Worm (Caenorhabditis elegans): ENCODE measurements around the gene C16C8.7.

C16C8.7 gene

ce11 chrII:3460048-3460447 is at the start of gene C16C8.7:
Gene C16C8.7 (minus strand): TSS chrII:3460148.
- no peak for TF ChIP-seq elt-1 (tag; optimal IDR thresholded peaks at IDR 0.05)
- TF ChIP-seq unc-39 (tag; optimal IDR thresholded peaks at IDR 0.05), result no peak
- no peak for TF ChIP-seq ama-1 (optimal IDR thresholded peaks at IDR 0.05)
- TF ChIP-seq R02D3.7 (tag; optimal IDR thresholded peaks at IDR 0.05), result no peak
- TF ChIP-seq unc-62 (GFP tag; optimal IDR thresholded peaks at IDR 0.05), result no peak
- no peak for TF ChIP-seq hmg-11 (tag; optimal IDR thresholded peaks at IDR 0.05)
- TF ChIP-seq elt-2 (tag; optimal IDR thresholded peaks at IDR 0.05), result no peak

- TF ChIP-seq ZK546.5 (tag; optimal IDR thresholded peaks at IDR 0.05) (no peak), pha-4 (tag; optimal IDR thresholded peaks at IDR 0.05) (no peak), hmg-11 (tag; optimal IDR thresholded peaks at IDR 0.05) (no peak), ceh-16 (tag; optimal IDR thresholded peaks at IDR 0.05) (no peak), aly-2 (tag; optimal IDR thresholded peaks at IDR 0.05) (no peak), nhr-237 (tag; optimal IDR thresholded peaks at IDR 0.05) (no peak), ceh-28 (tag; optimal IDR thresholded peaks at IDR 0.05) (no peak), nhr-23 (tag; optimal IDR thresholded peaks at IDR 0.05) (no peak), fos-1 (tag; optimal IDR thresholded peaks at IDR 0.05) (no peak)
Measured at ce11 chrII:3504717-3505116, 44.8 kb upstream of the C16C8.7 start, which contains the start of gene cyh-1. Gene cyh-1 (plus strand): TSS chrII:3505017.

ce11 chrII:3502520-3503323 is 42.8 kb upstream of the C16C8.7 start, which contains the start of the genes col-71 and Y49F6B.2:
Gene col-71 (minus strand): TSS chrII:3502570.
Gene Y49F6B.2 (plus strand): TSS chrII:3502968.
- TF ChIP-seq hmg-11 (tag; optimal IDR thresholded peaks at IDR 0.05), result peak; percentile 50
- no peak for TF ChIP-seq nhr-76 (tag; optimal IDR thresholded peaks at IDR 0.05)
- TF ChIP-seq ceh-82 (tag; optimal IDR thresholded peaks at IDR 0.05), result no peak
- no peak for TF ChIP-seq mdl-1 (tag; optimal IDR thresholded peaks at IDR 0.05)
- TF ChIP-seq ceh-28 (tag; optimal IDR thresholded peaks at IDR 0.05), result peak; percentile 47
- TF ChIP-seq nhr-77 (tag; optimal IDR thresholded peaks at IDR 0.05), result no peak
- TF ChIP-seq mml-1 (tag; optimal IDR thresholded peaks at IDR 0.05), result no peak
- TF ChIP-seq daf-12 (tag; optimal IDR thresholded peaks at IDR 0.05), result no peak
- no peak for TF ChIP-seq fos-1 (tag; optimal IDR thresholded peaks at IDR 0.05)
- no peak for TF ChIP-seq zag-1 (tag; optimal IDR thresholded peaks at IDR 0.05)
- no peak for TF ChIP-seq nhr-43 (tag; optimal IDR thresholded peaks at IDR 0.05; ENCODE audit: poor library complexity, severe bottlenecking)
- no peak for TF ChIP-seq ceh-16 (tag; optimal IDR thresholded peaks at IDR 0.05)
- peak; percentile 68 for TF ChIP-seq lin-39 (tag; optimal IDR thresholded peaks at IDR 0.05)
- TF ChIP-seq elt-3 (tag; optimal IDR thresholded peaks at IDR 0.05), result no peak
- TF ChIP-seq R02D3.7 (tag; optimal IDR thresholded peaks at IDR 0.05), result peak; percentile 29
- no peak for TF ChIP-seq jun-1 (tag; optimal IDR thresholded peaks at IDR 0.05)
- no peak for TF ChIP-seq elt-1 (tag; optimal IDR thresholded peaks at IDR 0.05)
- TF ChIP-seq aly-2 (tag; optimal IDR thresholded peaks at IDR 0.05), result no peak
- no peak for TF ChIP-seq nhr-25 (tag; optimal IDR thresholded peaks at IDR 0.05)
- peak; percentile 67 for TF ChIP-seq nfya-1 (tag; optimal IDR thresholded peaks at IDR 0.05; ENCODE audit: insufficient read depth)
- no peak for TF ChIP-seq unc-62 (GFP tag; optimal IDR thresholded peaks at IDR 0.05)
- TF ChIP-seq fkh-2 (tag; optimal IDR thresholded peaks at IDR 0.05), result no peak
- TF ChIP-seq fkh-10 (GFP tag; optimal IDR thresholded peaks at IDR 0.05), result peak; percentile 59
- peak; percentile 75 for TF ChIP-seq pha-4 (tag; optimal IDR thresholded peaks at IDR 0.05)
- TF ChIP-seq skn-1 (tag; optimal IDR thresholded peaks at IDR 0.05), result peak; percentile 30
- peak; percentile 61 for TF ChIP-seq nhr-23 (tag; optimal IDR thresholded peaks at IDR 0.05)
- peak; percentile 73 for TF ChIP-seq snpc-4 (tag; optimal IDR thresholded peaks at IDR 0.05)
- no peak for TF ChIP-seq egl-27 (tag; optimal IDR thresholded peaks at IDR 0.05)
- TF ChIP-seq nhr-237 (tag; optimal IDR thresholded peaks at IDR 0.05), result no peak
- TF ChIP-seq lin-15B (tag; optimal IDR thresholded peaks at IDR 0.05), result peak; percentile 94
- no peak for TF ChIP-seq ama-1 (optimal IDR thresholded peaks at IDR 0.05)
- TF ChIP-seq pqm-1 (tag; optimal IDR thresholded peaks at IDR 0.05), result no peak
- no peak for TF ChIP-seq nhr-12 (tag; optimal IDR thresholded peaks at IDR 0.05)
- no peak for TF ChIP-seq ztf-11 (tag; optimal IDR thresholded peaks at IDR 0.05)
- no peak for TF ChIP-seq nhr-67 (tag; optimal IDR thresholded peaks at IDR 0.05)
- TF ChIP-seq lsy-12 (tag; optimal IDR thresholded peaks at IDR 0.05), result no peak
- peak; percentile 21 for TF ChIP-seq tbx-2 (tag; optimal IDR thresholded peaks at IDR 0.05)
- TF ChIP-seq ceh-9 (tag; optimal IDR thresholded peaks at IDR 0.05), result no peak
- TF ChIP-seq egl-5 (tag; optimal IDR thresholded peaks at IDR 0.05), result peak; percentile 63
- TF ChIP-seq ztf-4 (tag; optimal IDR thresholded peaks at IDR 0.05), result no peak
- no peak for TF ChIP-seq nhr-28 (tag; optimal IDR thresholded peaks at IDR 0.05)
- TF ChIP-seq nhr-11 (tag; optimal IDR thresholded peaks at IDR 0.05), result no peak
- no peak for TF ChIP-seq sea-2 (GFP tag; optimal IDR thresholded peaks at IDR 0.05)
- TF ChIP-seq unc-39 (tag; optimal IDR thresholded peaks at IDR 0.05), result no peak
- no peak for TF ChIP-seq ZK546.5 (tag; optimal IDR thresholded peaks at IDR 0.05)
- no peak for TF ChIP-seq eor-1 (tag; optimal IDR thresholded peaks at IDR 0.05)
- TF ChIP-seq elt-2 (tag; optimal IDR thresholded peaks at IDR 0.05), result peak; percentile 28

Data from whole organism, L3 larva.